Worm (Caenorhabditis elegans) whole organism, L2 larva: Measurements from ENCODE around the gene tnt-2.

Experiments
- aly-2 ChIP-seq: fragments of 150-350 bp; optimal IDR thresholded peaks from 2 replicates; lab custom pipeline; 2014; ENCODE audit warnings: missing biosample characterization, missing genetic modification characterization
- elt-1 ChIP-seq: fragments of 150-350 bp; optimal IDR thresholded peaks from 2 replicates; lab custom pipeline; 2014; ENCODE audit warnings: missing biosample characterization, missing genetic modification characterization
- lin-39 ChIP-seq: fragments of 150-350 bp; optimal IDR thresholded peaks from 2 replicates; lab custom pipeline; 2014; ENCODE audit warnings: missing biosample characterization, missing genetic modification reagents, missing genetic modification characterization
- nhr-12 ChIP-seq: fragments of 150-350 bp; optimal IDR thresholded peaks from 2 replicates; lab custom pipeline; 2014; ENCODE audit warnings: missing biosample characterization, missing genetic modification characterization
- nhr-237 ChIP-seq: fragments of 150-350 bp; optimal IDR thresholded peaks from 2 replicates; lab custom pipeline; 2014; ENCODE audit warnings: missing biosample characterization, missing genetic modification characterization
- sma-3 ChIP-seq: sonication (generic microtip); optimal IDR thresholded peaks from 2 replicates; lab custom pipeline; 2016; ENCODE audit warnings: missing genetic modification reagents, missing genetic modification characterization, missing compliant biosample characterization
- unc-39 ChIP-seq: fragments of 150-350 bp; optimal IDR thresholded peaks from 2 replicates; lab custom pipeline; 2014; ENCODE audit warnings: missing biosample characterization, missing genetic modification characterization
- unc-62 ChIP-seq: fragments of 150-350 bp; optimal IDR thresholded peaks from 2 replicates; lab custom pipeline; 2014; ENCODE audit warnings: missing biosample characterization, missing genetic modification reagents, missing genetic modification characterization

ce11 chrX:8677320-8677719 lies 46.0 kb downstream of the tnt-2 start:
- TF ChIP-seq nhr-12, result no peak
- TF ChIP-seq aly-2 (tag; lab: Kevin White, UChicago), result no peak
- TF ChIP-seq lin-39 (tag; lab: Kevin White, UChicago), result no peak
- TF ChIP-seq unc-62, result no peak
- TF ChIP-seq nhr-237, result no peak
- TF ChIP-seq sma-3 (GFP tag; lab: Kevin White, UChicago), result no peak
- TF ChIP-seq unc-39 (tag; lab: Kevin White, UChicago), result no peak
- TF ChIP-seq elt-1, result no peak
